Worm (Caenorhabditis elegans) whole organism, L2 larva: ENCODE data around the gene M02D8.2.

Experiments
- dmd-4 ChIP-seq: sonication (generic microtip); optimal IDR thresholded peaks from 2 replicates; lab custom pipeline; 2017; ENCODE audit warnings: missing biosample characterization, missing genetic modification characterization
- elt-3 ChIP-seq: sonication (generic microtip); optimal IDR thresholded peaks from 2 replicates; lab custom pipeline; 2017; ENCODE audit warnings: missing biosample characterization, missing genetic modification characterization
- unc-39 ChIP-seq: fragments of 150-350 bp; optimal IDR thresholded peaks from 2 replicates; lab custom pipeline; 2014; ENCODE audit warnings: missing biosample characterization, missing genetic modification characterization
- ztf-11 ChIP-seq: sonication (generic microtip); optimal IDR thresholded peaks from 2 replicates; lab custom pipeline; 2017; ENCODE audit warnings: missing biosample characterization, missing genetic modification characterization

- TF ChIP-seq ztf-11 (tag; lab: Kevin White, UChicago) (no peak), unc-39 (tag; lab: Kevin White, UChicago) (no peak), dmd-4 (no peak), elt-3 (tag; lab: Kevin White, UChicago) (no peak)
These were observed 26.8 kb upstream of the M02D8.2 start for ce11 chrX:8712662-8713061.
